Fruit fly (Drosophila melanogaster) whole organism, pupa: ENCODE results near the gene Sas10.

ENCODE experiments used
- CG10348 ChIP-seq: fragments of 200-800 bp; sonication (Bioruptor generic); IDR thresholded peaks from 2 replicates; pipeline ENCODE4 v1.3.6; 2022; ENCODE audit warnings: missing biosample characterization, missing genetic modification characterization
- CG12605 ChIP-seq: fragments of 200-800 bp; sonication (Bioruptor generic); IDR thresholded peaks from 2 replicates; pipeline ENCODE4 v1.3.6; 2022; ENCODE audit warnings: missing biosample characterization, missing genetic modification characterization
- CG13204 ChIP-seq: fragments of 200-800 bp; sonication (Bioruptor generic); optimal IDR thresholded peaks from 2 replicates; lab custom pipeline; 2018; ENCODE audit warnings: missing biosample characterization, mild to moderate bottlenecking, missing genetic modification characterization, moderate library complexity
- CG14655 ChIP-seq: fragments of 200-800 bp; sonication (Bioruptor generic); optimal IDR thresholded peaks from 3 replicates; lab custom pipeline; 2017; ENCODE audit warnings: mild to moderate bottlenecking, missing biosample characterization, missing genetic modification reagents, missing genetic modification characterization
- CG15710 ChIP-seq: fragments of 200-800 bp; sonication (Bioruptor generic); optimal IDR thresholded peaks from 2 replicates; lab custom pipeline; 2018; ENCODE audit warnings: missing biosample characterization, mild to moderate bottlenecking, missing genetic modification characterization, moderate library complexity
- CG17806 ChIP-seq: fragments of 200-800 bp; sonication (Bioruptor generic); optimal IDR thresholded peaks from 2 replicates; lab custom pipeline; 2018; ENCODE audit warnings: missing biosample characterization, mild to moderate bottlenecking, missing genetic modification characterization, moderate library complexity
- CG32121 ChIP-seq: fragments of 200-800 bp; sonication (Bioruptor generic); IDR thresholded peaks from 2 replicates; pipeline ENCODE4 v1.3.6; 2022; ENCODE audit warnings: missing biosample characterization, missing genetic modification characterization
- CG34367 ChIP-seq: fragments of 200-800 bp; sonication (Bioruptor generic); optimal IDR thresholded peaks from 2 replicates; lab custom pipeline; 2018; ENCODE audit warnings: missing biosample characterization, mild to moderate bottlenecking, missing genetic modification characterization
- CG4496 ChIP-seq: fragments of 200-800 bp; sonication (Bioruptor generic); IDR thresholded peaks from 3 replicates; pipeline ENCODE4 v1.3.6; 2022; ENCODE audit warnings: missing biosample characterization, missing genetic modification characterization
- CG8159 ChIP-seq: fragments of 200-800 bp; sonication (Bioruptor generic); optimal IDR thresholded peaks from 3 replicates; lab custom pipeline; 2018; ENCODE audit warnings: missing biosample characterization, mild to moderate bottlenecking, missing genetic modification characterization, moderate library complexity
- CG8301 ChIP-seq: fragments of 200-800 bp; sonication (Bioruptor generic); optimal IDR thresholded peaks from 2 replicates; lab custom pipeline; 2018; ENCODE audit warnings: missing biosample characterization, mild to moderate bottlenecking, missing genetic modification characterization
- CG9948 ChIP-seq: fragments of 200-800 bp; sonication (Bioruptor generic); optimal IDR thresholded peaks from 2 replicates; lab custom pipeline; 2018; ENCODE audit warnings: missing biosample characterization, mild to moderate bottlenecking, missing genetic modification characterization, moderate library complexity
- D1 ChIP-seq: fragments of 200-800 bp; sonication (Bioruptor generic); optimal IDR thresholded peaks from 2 replicates; lab custom pipeline; 2018; ENCODE audit warnings: missing biosample characterization, mild to moderate bottlenecking, missing genetic modification characterization, moderate library complexity
- EcR ChIP-seq: fragments of 200-800 bp; sonication (Bioruptor generic); optimal IDR thresholded peaks from 3 replicates; lab custom pipeline; 2019; ENCODE audit warnings: missing biosample characterization, missing genetic modification characterization, mild to moderate bottlenecking, moderate library complexity, missing genetic modification reagents
- Ets98B ChIP-seq: fragments of 200-800 bp; sonication (Bioruptor generic); IDR thresholded peaks from 2 replicates; pipeline ENCODE4 v1.3.6; 2022; ENCODE audit warnings: missing biosample characterization, missing genetic modification characterization
- Pif1A ChIP-seq: fragments of 200-800 bp; sonication (Bioruptor generic); optimal IDR thresholded peaks from 3 replicates; lab custom pipeline; 2016; ENCODE audit warnings: missing biosample characterization, missing genetic modification characterization
- Pif1B ChIP-seq: fragments of 200-800 bp; sonication (Bioruptor generic); optimal IDR thresholded peaks from 3 replicates; lab custom pipeline; 2016; ENCODE audit warnings: missing biosample characterization, missing genetic modification characterization
- Snoo ChIP-seq: fragments of 200-800 bp; sonication (Bioruptor generic); optimal IDR thresholded peaks from 3 replicates; lab custom pipeline; 2017; ENCODE audit warnings: missing biosample characterization, mild to moderate bottlenecking, missing genetic modification characterization, inconsistent platforms
- fd96Ca ChIP-seq: fragments of 200-800 bp; sonication (Bioruptor generic); IDR thresholded peaks from 3 replicates; pipeline ENCODE4 v1.3.6; 2022; ENCODE audit warnings: missing biosample characterization, missing genetic modification characterization
- gl ChIP-seq: fragments of 200-800 bp; sonication (Bioruptor generic); optimal IDR thresholded peaks from 2 replicates; lab custom pipeline; 2018; ENCODE audit warnings: missing biosample characterization, mild to moderate bottlenecking, missing genetic modification characterization
- rn ChIP-seq: fragments of 200-800 bp; sonication (Bioruptor generic); IDR thresholded peaks from 2 replicates; pipeline ENCODE4 v1.3.6; 2022; ENCODE audit warnings: missing biosample characterization, missing genetic modification characterization

Gene Sas10

DNA sequence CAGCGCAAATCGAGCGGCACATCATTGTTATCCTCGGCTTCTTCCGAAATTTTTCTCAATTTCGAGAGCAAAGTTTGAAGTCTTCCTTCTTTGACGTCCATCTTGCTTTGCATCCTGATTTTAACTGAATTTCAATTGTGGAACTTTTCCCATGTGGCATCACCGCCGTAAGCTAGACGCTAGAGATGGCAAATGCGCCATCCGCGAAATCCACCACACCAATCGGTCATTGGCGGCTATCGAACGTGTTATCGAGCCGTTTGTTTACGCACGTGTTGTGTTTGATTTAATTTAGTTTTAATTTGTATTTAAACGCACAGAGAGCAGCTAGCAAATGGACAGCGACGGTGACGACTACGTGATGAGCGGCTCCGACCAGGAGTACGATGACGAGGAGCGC, at the start of gene Sas10, which contains the start of gene CG15930:
Gene Sas10 (plus strand): TSS at position 240 of the 400 bp plus-strand sequence.
Gene CG15930 (minus strand): TSS at position 126 of the 400 bp plus-strand sequence.
- TF ChIP-seq CG13204 (no peak), Pif1B (GFP tag; lab: Kevin White, UChicago) (no peak), CG4496 (GFP tag; lab: Robert Waterston, UW) (no peak), CG8159 (tag; lab: Kevin White, UChicago) (no peak), EcR (no peak), CG12605 (no peak)
- TF ChIP-seq, all 21 proteins: peak for 0

DNA sequence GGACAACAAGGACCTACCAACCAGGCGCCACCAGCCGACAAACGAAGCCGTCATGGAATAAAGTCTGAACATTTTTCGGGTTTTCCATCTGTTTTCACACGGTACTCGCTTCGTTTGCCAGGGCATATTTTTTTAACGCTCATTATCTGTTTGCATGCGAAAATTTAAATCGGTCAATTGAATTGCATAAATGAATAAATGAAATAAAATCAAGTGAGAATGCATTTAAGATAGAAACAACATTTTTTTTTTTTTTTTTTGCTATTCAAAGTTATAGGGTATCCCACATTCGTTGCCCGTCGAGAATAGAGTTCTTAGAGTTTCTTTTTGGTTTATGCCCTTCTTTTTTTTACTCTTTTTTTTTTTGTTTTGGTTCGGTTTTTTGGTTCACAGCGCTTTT, 31.4 kb upstream of the Sas10 start:
- TF ChIP-seq CG8159 (tag; lab: Kevin White, UChicago) (peak; percentile 2), CG32121 (GFP tag; lab: Robert Waterston, UW) (no peak)

DNA sequence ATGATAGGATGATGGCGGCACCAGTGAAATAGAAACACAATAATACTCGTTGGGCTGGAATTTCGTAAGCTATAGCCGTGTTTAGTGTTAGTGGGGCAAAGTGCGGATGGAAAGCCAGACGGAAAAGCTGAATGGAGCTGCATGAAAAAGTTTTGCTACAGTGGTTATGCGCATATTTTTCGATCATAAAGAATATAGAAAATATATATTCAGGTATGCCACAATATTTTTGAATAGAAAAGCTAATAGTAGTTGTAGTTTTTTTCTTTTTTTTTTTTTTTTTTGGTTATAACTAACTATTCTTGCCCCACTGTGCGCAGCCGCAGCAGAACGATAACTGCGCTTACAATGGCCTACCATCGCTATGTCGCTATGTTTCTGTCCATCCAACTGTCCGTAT, 30.7 kb upstream of the Sas10 start:
- TF ChIP-seq CG17806 (tag; lab: Kevin White, UChicago) (no peak), CG4496 (GFP tag; lab: Robert Waterston, UW) (no peak), CG12605 (no peak), CG15710 (tag; lab: Kevin White, UChicago) (no peak), CG10348 (no peak), CG14655 (GFP tag; lab: Kevin White, UChicago) (no peak), Snoo (tag; lab: Kevin White, UChicago) (no peak), rn (no peak), Pif1B (GFP tag; lab: Kevin White, UChicago) (no peak), Ets98B (no peak), fd96Ca (GFP tag; lab: Robert Waterston, UW) (no peak), CG34367 (tag; lab: Kevin White, UChicago) (no peak), D1 (tag; lab: Kevin White, UChicago) (no peak), CG9948 (no peak), Pif1A (GFP tag; lab: Kevin White, UChicago) (no peak), CG8301 (tag; lab: Kevin White, UChicago) (no peak), CG8159 (tag; lab: Kevin White, UChicago) (no peak), EcR (no peak)

DNA sequence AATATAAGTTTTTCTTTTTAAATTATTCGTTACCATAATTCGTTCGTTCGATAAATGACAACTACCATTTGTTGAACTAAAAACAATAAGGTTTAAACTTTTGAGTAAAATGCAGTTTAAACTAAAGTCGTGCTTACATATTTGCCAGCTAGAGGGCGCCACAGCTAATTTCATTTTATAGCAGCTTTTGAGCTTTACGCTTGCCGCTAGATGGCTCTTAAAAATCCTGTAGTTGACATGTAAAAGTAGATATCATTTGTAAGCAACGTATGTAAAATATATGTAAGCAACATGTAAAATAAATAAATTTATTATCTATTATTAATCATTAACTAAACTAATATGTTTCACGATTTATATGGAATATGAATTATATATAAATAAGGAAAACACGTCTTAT, 27.5 kb upstream of the Sas10 start:
- no peak for TF ChIP-seq CG9948
- no peak for TF ChIP-seq CG32121 (GFP tag; lab: Robert Waterston, UW)
- no peak for TF ChIP-seq CG14655 (GFP tag; lab: Kevin White, UChicago)
- no peak for TF ChIP-seq EcR
- no peak for TF ChIP-seq rn
- TF ChIP-seq Pif1A (GFP tag; lab: Kevin White, UChicago): no peak
- no peak for TF ChIP-seq CG4496 (GFP tag; lab: Robert Waterston, UW)
- TF ChIP-seq Pif1B (GFP tag; lab: Kevin White, UChicago): no peak
- no peak for TF ChIP-seq gl (tag; lab: Kevin White, UChicago)
- no peak for TF ChIP-seq CG34367 (tag; lab: Kevin White, UChicago)
- no peak for TF ChIP-seq CG17806 (tag; lab: Kevin White, UChicago)
- no peak for TF ChIP-seq D1 (tag; lab: Kevin White, UChicago)
- no peak for TF ChIP-seq CG8301 (tag; lab: Kevin White, UChicago)
- no peak for TF ChIP-seq CG8159 (tag; lab: Kevin White, UChicago)
- no peak for TF ChIP-seq Ets98B
- no peak for TF ChIP-seq fd96Ca (GFP tag; lab: Robert Waterston, UW)
- TF ChIP-seq CG10348: no peak
- no peak for TF ChIP-seq CG15710 (tag; lab: Kevin White, UChicago)
- no peak for TF ChIP-seq CG13204
- no peak for TF ChIP-seq Snoo (tag; lab: Kevin White, UChicago)

DNA sequence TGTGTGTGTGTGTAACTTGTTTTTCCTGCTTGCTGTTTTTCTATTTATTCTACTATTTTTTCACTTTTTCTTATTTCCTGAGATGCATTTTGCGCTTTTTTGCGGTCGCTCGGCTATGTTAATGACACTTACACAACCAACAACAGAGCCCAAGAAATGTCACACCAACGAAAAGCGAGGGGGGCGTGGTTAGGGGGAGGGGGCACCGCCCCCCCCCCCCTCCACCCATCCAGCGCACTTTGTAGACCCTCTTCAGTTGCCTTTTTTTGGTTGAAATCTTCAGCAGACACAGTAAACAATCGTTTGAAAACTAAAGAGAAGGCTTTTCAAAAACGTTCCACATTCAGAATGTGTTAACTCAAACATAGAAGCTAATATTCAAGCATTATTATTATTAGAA, 24.1 kb upstream of the Sas10 start:
- TF ChIP-seq fd96Ca (GFP tag; lab: Robert Waterston, UW) (no peak), Pif1A (GFP tag; lab: Kevin White, UChicago) (no peak), D1 (tag; lab: Kevin White, UChicago) (no peak), Ets98B (no peak), Snoo (tag; lab: Kevin White, UChicago) (no peak), CG8159 (tag; lab: Kevin White, UChicago) (no peak), CG8301 (tag; lab: Kevin White, UChicago) (no peak), CG17806 (tag; lab: Kevin White, UChicago) (no peak), Pif1B (GFP tag; lab: Kevin White, UChicago) (no peak)

DNA sequence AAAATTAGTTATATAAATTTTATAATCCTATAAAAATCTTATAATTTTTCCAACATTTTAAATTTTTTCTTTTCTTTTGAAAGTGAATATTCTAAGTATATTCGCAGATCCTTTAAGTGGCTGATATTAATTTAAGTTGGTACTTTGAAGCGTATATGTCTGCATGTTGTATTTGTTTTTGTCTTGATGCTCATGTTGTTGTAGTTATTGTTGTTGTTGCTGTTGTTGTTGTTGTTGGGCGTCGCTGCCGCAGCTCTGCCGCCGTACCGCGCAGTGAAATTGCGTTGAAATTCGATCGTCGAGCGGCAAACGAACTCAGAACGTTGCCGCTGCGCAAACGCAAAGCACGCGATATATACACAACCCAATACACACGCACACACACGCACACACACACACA, 21.4 kb upstream of the Sas10 start, which contains the start of gene CG42749:
Gene CG42749 (plus strand): TSS at position 301 of the 400 bp plus-strand sequence.
- TF ChIP-seq EcR (no peak), CG34367 (tag; lab: Kevin White, UChicago) (no peak), CG8301 (tag; lab: Kevin White, UChicago) (no peak), CG13204 (no peak), Pif1B (GFP tag; lab: Kevin White, UChicago) (no peak), CG8159 (tag; lab: Kevin White, UChicago) (no peak), CG17806 (tag; lab: Kevin White, UChicago) (no peak), CG14655 (GFP tag; lab: Kevin White, UChicago) (no peak), CG15710 (tag; lab: Kevin White, UChicago) (no peak), CG9948 (no peak), fd96Ca (GFP tag; lab: Robert Waterston, UW) (no peak), CG4496 (GFP tag; lab: Robert Waterston, UW) (no peak), rn (no peak), CG10348 (no peak), gl (tag; lab: Kevin White, UChicago) (no peak), Pif1A (GFP tag; lab: Kevin White, UChicago) (no peak), Snoo (tag; lab: Kevin White, UChicago) (no peak), CG32121 (GFP tag; lab: Robert Waterston, UW) (no peak)
